Fruit fly (Drosophila melanogaster) whole organism, embryonic: ENCODE data around the gene CG15534.

ENCODE experiments used
- Abd-B ChIP-seq: fragments of 200-800 bp; sonication (Bioruptor generic); optimal IDR thresholded peaks from 2 replicates; lab custom pipeline; 2018; ENCODE audit warnings: missing biosample characterization, mild to moderate bottlenecking, missing genetic modification characterization, moderate library complexity
- Awh ChIP-seq: fragments of 200-800 bp; sonication (Bioruptor generic); IDR thresholded peaks from 2 replicates; pipeline ENCODE4, ENCODE4 v1.3.6; 2022; ENCODE audit warnings: missing biosample characterization, missing genetic modification characterization
- Blimp-1 ChIP-seq: fragments of 200-800 bp; sonication (Bioruptor generic); optimal IDR thresholded peaks from 3 replicates; lab custom pipeline; 2018; ENCODE audit warnings: missing biosample characterization, missing genetic modification characterization, mild to moderate bottlenecking, moderate library complexity, missing genetic modification reagents
- BtbVII ChIP-seq: fragments of 200-800 bp; sonication (Bioruptor generic); optimal IDR thresholded peaks from 3 replicates; lab custom pipeline; 2017; ENCODE audit warnings: missing biosample characterization, mild to moderate bottlenecking, missing genetic modification characterization
- CG10959 ChIP-seq: fragments of 200-800 bp; sonication (Bioruptor generic); IDR thresholded peaks from 2 replicates; pipeline ENCODE4 v1.3.6; 2022; ENCODE audit warnings: missing biosample characterization, missing genetic modification characterization
- CG11560 ChIP-seq: fragments of 200-800 bp; sonication (Bioruptor generic); IDR thresholded peaks from 3 replicates; pipeline ENCODE4 v1.3.6; 2022; ENCODE audit warnings: missing biosample characterization, missing genetic modification characterization
- CG12942 ChIP-seq: fragments of 200-800 bp; sonication (Bioruptor generic); optimal IDR thresholded peaks from 3 replicates; lab custom pipeline; 2016; ENCODE audit warnings: missing biosample characterization, missing genetic modification characterization
- CG13123 ChIP-seq: fragments of 200-800 bp; sonication (Bioruptor generic); optimal IDR thresholded peaks from 2 replicates; lab custom pipeline; 2016; ENCODE audit warnings: missing biosample characterization, missing genetic modification characterization
- CG14667 ChIP-seq: fragments of 200-800 bp; sonication (Bioruptor generic); IDR thresholded peaks from 2 replicates; pipeline ENCODE4 v1.3.6; 2022; ENCODE audit warnings: missing biosample characterization, missing genetic modification characterization
- CG15011 ChIP-seq: fragments of 200-800 bp; sonication (Bioruptor generic); optimal IDR thresholded peaks from 3 replicates; lab custom pipeline; 2018; ENCODE audit warnings: missing biosample characterization, mild to moderate bottlenecking, missing genetic modification characterization
- CG15479 ChIP-seq: fragments of 200-800 bp; sonication (Bioruptor generic); optimal IDR thresholded peaks from 3 replicates; lab custom pipeline; 2019; ENCODE audit warnings: missing biosample characterization, mild to moderate bottlenecking, missing genetic modification characterization, moderate library complexity
- CG17186 ChIP-seq: fragments of 200-800 bp; sonication (Bioruptor generic); optimal IDR thresholded peaks from 3 replicates; lab custom pipeline; 2017; ENCODE audit warnings: missing biosample characterization, missing genetic modification reagents, missing genetic modification characterization
- CG17385 ChIP-seq: fragments of 200-800 bp; sonication (Bioruptor generic); optimal IDR thresholded peaks from 3 replicates; lab custom pipeline; 2018; ENCODE audit warnings: missing biosample characterization, mild to moderate bottlenecking, missing genetic modification characterization
- CG17568 ChIP-seq: fragments of 200-800 bp; sonication (Bioruptor generic); optimal IDR thresholded peaks from 2 replicates; lab custom pipeline; 2018; ENCODE audit warnings: missing biosample characterization, mild to moderate bottlenecking, missing genetic modification characterization, moderate library complexity
- CG31441 ChIP-seq: fragments of 200-800 bp; sonication (Bioruptor generic); IDR thresholded peaks from 2 replicates; pipeline ENCODE4 v1.3.6; 2022; ENCODE audit warnings: missing biosample characterization, missing genetic modification characterization
- CG34224 ChIP-seq: fragments of 200-800 bp; sonication (Bioruptor generic); IDR thresholded peaks from 3 replicates; pipeline ENCODE4 v1.3.6; 2022; ENCODE audit warnings: missing biosample characterization, missing genetic modification characterization; ENCODE audit not compliant: partially characterized antibody
- CG4617 ChIP-seq: fragments of 200-800 bp; sonication (Bioruptor generic); optimal IDR thresholded peaks from 3 replicates; lab custom pipeline; 2016; ENCODE audit warnings: missing biosample characterization, missing genetic modification characterization, borderline replicate concordance
- CG4854 ChIP-seq: fragments of 200-800 bp; sonication (Bioruptor generic); optimal IDR thresholded peaks from 2 replicates; lab custom pipeline; 2016; ENCODE audit warnings: missing biosample characterization, missing genetic modification characterization, inconsistent platforms
- CG6654 ChIP-seq: fragments of 200-800 bp; sonication (Bioruptor generic); optimal IDR thresholded peaks from 2 replicates; lab custom pipeline; 2017; ENCODE audit warnings: missing biosample characterization, mild to moderate bottlenecking, missing genetic modification characterization
- CG6683 ChIP-seq: fragments of 200-800 bp; sonication (Bioruptor generic); optimal IDR thresholded peaks from 2 replicates; lab custom pipeline; 2017; ENCODE audit warnings: missing biosample characterization, mild to moderate bottlenecking, missing genetic modification characterization, missing genetic modification reagents
- CG8089 ChIP-seq: fragments of 200-800 bp; sonication (Bioruptor generic); optimal IDR thresholded peaks from 3 replicates; lab custom pipeline; 2016; ENCODE audit warnings: missing biosample characterization, missing genetic modification characterization
- CG8359 ChIP-seq: fragments of 200-800 bp; sonication (Bioruptor generic); optimal IDR thresholded peaks from 2 replicates; lab custom pipeline; 2017; ENCODE audit warnings: missing biosample characterization, mild to moderate bottlenecking, missing genetic modification characterization, borderline replicate concordance
- CG8765 ChIP-seq: fragments of 200-800 bp; sonication (Bioruptor generic); IDR thresholded peaks from 2 replicates; pipeline ENCODE4 v1.3.6; 2022; ENCODE audit warnings: missing biosample characterization, missing genetic modification characterization
- CHES-1-like ChIP-seq: fragments of 200-800 bp; sonication (Bioruptor generic); optimal IDR thresholded peaks from 2 replicates; lab custom pipeline; 2016; ENCODE audit warnings: missing biosample characterization, missing genetic modification characterization
- Chrac-16 ChIP-seq: fragments of 200-800 bp; sonication (Bioruptor generic); optimal IDR thresholded peaks from 3 replicates; lab custom pipeline; 2016; ENCODE audit warnings: missing biosample characterization, missing genetic modification characterization
- CkIIα-i1 ChIP-seq: fragments of 200-800 bp; sonication (Bioruptor generic); IDR thresholded peaks from 2 replicates; pipeline ENCODE4 v1.3.6; 2022; ENCODE audit warnings: missing biosample characterization, missing genetic modification characterization
- CrebB ChIP-seq: fragments of 200-800 bp; sonication (Bioruptor generic); optimal IDR thresholded peaks from 3 replicates; lab custom pipeline; 2018; ENCODE audit warnings: missing biosample characterization, mild to moderate bottlenecking, missing genetic modification characterization
- Max ChIP-seq: fragments of 200-800 bp; sonication (Bioruptor generic); optimal IDR thresholded peaks from 2 replicates; lab custom pipeline; 2016; ENCODE audit warnings: missing biosample characterization, mild to moderate bottlenecking, missing genetic modification characterization
- NC2β ChIP-seq: fragments of 200-800 bp; sonication (Bioruptor generic); optimal IDR thresholded peaks from 2 replicates; lab custom pipeline; 2016; ENCODE audit warnings: missing biosample characterization, missing genetic modification characterization
- Neu2 ChIP-seq: fragments of 200-800 bp; sonication (Bioruptor generic); optimal IDR thresholded peaks from 3 replicates; lab custom pipeline; 2016; ENCODE audit warnings: missing biosample characterization, missing genetic modification characterization, borderline replicate concordance
- Ravus ChIP-seq: fragments of 200-800 bp; sonication (Bioruptor generic); IDR thresholded peaks from 2 replicates; pipeline ENCODE4 v1.3.6; 2022; ENCODE audit warnings: missing biosample characterization, missing genetic modification characterization
- TFAM ChIP-seq: fragments of 200-800 bp; sonication (Bioruptor generic); optimal IDR thresholded peaks from 2 replicates; lab custom pipeline; 2017; ENCODE audit warnings: missing biosample characterization, missing genetic modification characterization, inconsistent platforms
- abd-A ChIP-seq: fragments of 200-800 bp; sonication (Bioruptor generic); optimal IDR thresholded peaks from 3 replicates; lab custom pipeline; 2019; ENCODE audit warnings: missing biosample characterization, mild to moderate bottlenecking, missing genetic modification characterization, moderate library complexity
- chif ChIP-seq, 2 experiments: fragments of 200-800 bp; sonication (Bioruptor generic); optimal IDR thresholded peaks; 3 replicates each; lab custom pipeline; 2016; ENCODE audit warnings: missing biosample characterization in 2 of 2, missing genetic modification characterization in 2 of 2
- chinmo ChIP-seq: fragments of 200-800 bp; sonication (Bioruptor generic); IDR thresholded peaks from 4 replicates; pipeline ENCODE4 v1.3.6; 2022; ENCODE audit warnings: missing biosample characterization, missing genetic modification characterization; ENCODE audit not compliant: partially characterized antibody
- eyg ChIP-seq: fragments of 200-800 bp; sonication (Bioruptor generic); optimal IDR thresholded peaks from 3 replicates; lab custom pipeline; 2016; ENCODE audit warnings: missing biosample characterization, missing genetic modification characterization
- gcm ChIP-seq: fragments of 200-800 bp; sonication (Bioruptor generic); optimal IDR thresholded peaks from 2 replicates; lab custom pipeline; 2019; ENCODE audit warnings: missing biosample characterization, mild to moderate bottlenecking, missing genetic modification characterization, moderate library complexity
- gro ChIP-seq: fragments of 200-800 bp; sonication (Bioruptor generic); optimal IDR thresholded peaks from 2 replicates; lab custom pipeline; 2016; ENCODE audit warnings: missing biosample characterization, missing genetic modification characterization
- hth ChIP-seq: fragments of >200 bp; optimal IDR thresholded peaks from 2 replicates; lab custom pipeline; 2017; ENCODE audit warnings: inconsistent platforms
- kah ChIP-seq: fragments of 200-800 bp; sonication (Bioruptor generic); optimal IDR thresholded peaks from 2 replicates; lab custom pipeline; 2018; ENCODE audit warnings: missing biosample characterization, mild to moderate bottlenecking, missing genetic modification characterization
- luna ChIP-seq: fragments of 200-800 bp; sonication (Bioruptor generic); optimal IDR thresholded peaks from 2 replicates; lab custom pipeline; 2016; ENCODE audit warnings: missing biosample characterization, missing genetic modification characterization
- mam ChIP-seq: fragments of 200-800 bp; sonication (Bioruptor generic); optimal IDR thresholded peaks from 3 replicates; lab custom pipeline; 2016; ENCODE audit warnings: missing biosample characterization, missing genetic modification characterization
- odd ChIP-seq: fragments of 200-800 bp; sonication (Bioruptor generic); optimal IDR thresholded peaks from 2 replicates; lab custom pipeline; 2017; ENCODE audit warnings: missing biosample characterization, mild to moderate bottlenecking, missing genetic modification characterization
- pan ChIP-seq, 4 experiments: fragments of >200 bp in 3 of 4; fragments of 200-800 bp in 1 of 4; sonication (Bioruptor generic) in 1 of 4; optimal IDR thresholded peaks in 3 of 4; IDR thresholded peaks in 1 of 4; 2 replicates each; pipeline versions ENCODE4 v1.3.6 to Lab custom; 2017 to 2022; ENCODE audit warnings: missing biosample characterization in 2 of 4, missing genetic modification characterization in 2 of 4, mixed read lengths in 1 of 4
- pum ChIP-seq: fragments of 200-800 bp; sonication (Bioruptor generic); optimal IDR thresholded peaks from 2 replicates; lab custom pipeline; 2016; ENCODE audit warnings: missing biosample characterization, missing genetic modification characterization
- salm ChIP-seq: fragments of 200-800 bp; sonication (Bioruptor generic); optimal IDR thresholded peaks from 2 replicates; lab custom pipeline; 2018; ENCODE audit warnings: missing biosample characterization, mild to moderate bottlenecking, missing genetic modification characterization
- sim ChIP-seq: fragments of 200-800 bp; sonication (Bioruptor generic); IDR thresholded peaks from 2 replicates; pipeline ENCODE4 v1.3.6; 2022; ENCODE audit warnings: missing biosample characterization, missing genetic modification characterization
- sisA ChIP-seq: fragments of 200-800 bp; sonication (Bioruptor generic); IDR thresholded peaks from 2 replicates; pipeline ENCODE4 v1.3.6; 2022; ENCODE audit warnings: missing biosample characterization, missing genetic modification characterization
- ttk ChIP-seq: fragments of 200-800 bp; sonication (Bioruptor generic); IDR thresholded peaks from 2 replicates; pipeline ENCODE4 v2.1.2; 2022; ENCODE audit warnings: missing biosample characterization, missing genetic modification characterization
- yki ChIP-seq: fragments of >200 bp; optimal IDR thresholded peaks from 3 replicates; lab custom pipeline; 2018
- zfh2 ChIP-seq: fragments of 200-800 bp; sonication (Bioruptor generic); optimal IDR thresholded peaks from 2 replicates; lab custom pipeline; 2016; ENCODE audit warnings: missing biosample characterization, missing genetic modification characterization

The CG15534 gene

dm6 chr3R:30470690-30471089, 38.8 kb downstream of the CG15534 start:
- no peak for TF ChIP-seq CG6654 (GFP tag; lab: Kevin White, UChicago)
- no peak for TF ChIP-seq Neu2 (GFP tag; lab: Kevin White, UChicago)
- TF ChIP-seq mam (GFP tag; lab: Kevin White, UChicago) = no peak
- no peak for TF ChIP-seq gro
- TF ChIP-seq yki = no peak
- TF ChIP-seq Ravus (GFP tag; lab: Robert Waterston, UW) = no peak
- TF ChIP-seq CG11560 (tag; lab: Robert Waterston, UW) = no peak
- no peak for TF ChIP-seq NC2β
- TF ChIP-seq sim (GFP tag; lab: Robert Waterston, UW) = no peak
- TF ChIP-seq CG13123 (GFP tag; lab: Kevin White, UChicago) = no peak

dm6 chr3R:30472331-30472730, 40.5 kb downstream of the CG15534 start:
- TF ChIP-seq luna (GFP tag; lab: Kevin White, UChicago) (no peak), CG17385 (no peak), TFAM (GFP tag; lab: Kevin White, UChicago) (no peak), chinmo (GFP tag; lab: Robert Waterston, UW) (0 out of 4 replicates have a peak, but pooled peaks have one; percentile 31), CG17186 (GFP tag; lab: Kevin White, UChicago) (no peak), zfh2 (no peak), Chrac-16 (GFP tag; lab: Kevin White, UChicago) (no peak), CrebB (no peak), CG34224 (GFP tag; lab: Robert Waterston, UW) (no peak), BtbVII (GFP tag; lab: Kevin White, UChicago) (no peak), ttk (GFP tag; lab: Robert Waterston, UW) (no peak), CG6683 (no peak), kah (GFP tag; lab: Kevin White, UChicago) (no peak), CG17568 (GFP tag; lab: Kevin White, UChicago) (no peak), abd-A (tag; lab: Kevin White, UChicago) (peak; percentile 81), Awh (peak; percentile 12; the same call in 1 of the 2 replicates), CG15479 (GFP tag; lab: Kevin White, UChicago) (no peak), CG8359 (GFP tag; lab: Kevin White, UChicago) (no peak), CG8765 (GFP tag; lab: Robert Waterston, UW) (no peak), Blimp-1 (GFP tag; lab: Kevin White, UChicago) (peak; percentile 46), eyg (GFP tag; lab: Kevin White, UChicago) (no peak), sisA (GFP tag; lab: Robert Waterston, UW) (no peak), CG14667 (GFP tag; lab: Robert Waterston, UW) (no peak), CG10959 (no peak), CkIIα-i1 (GFP tag; lab: Robert Waterston, UW) (no peak), pum (GFP tag; lab: Kevin White, UChicago) (no peak), Abd-B (no peak), chif (GFP tag; optimal IDR thresholded peaks at IDR 0.05; lab: Kevin White, UChicago) (no peak), CG12942 (GFP tag; lab: Kevin White, UChicago) (no peak), CG4617 (GFP tag; lab: Kevin White, UChicago) (no peak), CG8089 (GFP tag; lab: Kevin White, UChicago) (no peak), gcm (GFP tag; lab: Kevin White, UChicago) (no peak), CG4854 (GFP tag; lab: Kevin White, UChicago) (no peak), pan (optimal IDR thresholded peaks at IDR 0.05; lab: Kevin White, UChicago) (no peak), pan (GFP tag; optimal IDR thresholded peaks at IDR 0.05 in 1 of 2, IDR thresholded peaks at IDR 0.05 in 1 of 2) (no peak), hth (lab: Kevin White, UChicago) (no peak), salm (tag; lab: Kevin White, UChicago) (no peak), CHES-1-like (GFP tag; lab: Kevin White, UChicago) (no peak), CG31441 (no peak), Max (GFP tag; lab: Kevin White, UChicago) (no peak), CG15011 (GFP tag; lab: Kevin White, UChicago) (no peak), odd (GFP tag; lab: Kevin White, UChicago) (no peak)
